Worm (Caenorhabditis elegans): ENCODE data around the gene F02E11.4.

DNA sequence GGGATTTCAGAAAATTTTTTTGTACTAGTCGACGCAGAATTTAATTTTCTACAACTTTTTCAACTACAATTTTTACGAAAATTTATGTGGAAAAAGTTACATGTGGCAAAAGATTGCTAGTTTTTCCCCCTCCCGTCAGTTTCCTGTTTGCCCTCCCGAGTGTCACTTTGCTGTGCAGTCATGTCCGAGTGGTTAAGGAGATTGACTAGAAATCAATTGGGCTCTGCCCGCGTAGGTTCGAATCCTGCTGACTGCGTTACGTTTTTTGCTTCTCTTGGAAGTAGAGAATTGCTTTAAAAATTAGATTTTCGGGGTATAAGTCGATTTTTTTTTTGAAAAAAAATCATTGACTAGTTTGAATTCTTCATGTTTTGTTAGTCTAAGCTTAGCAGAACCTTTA, 9.8 kb downstream of the F02E11.4 start:
- TF ChIP-seq him-1 (tag; optimal IDR thresholded peaks at IDR 0.05) (no peak), W03F9.2 (tag; optimal IDR thresholded peaks at IDR 0.05) (no peak)

Data from whole organism, L4/young adult.